Worm (Caenorhabditis elegans): ENCODE data around the gene spds-1.

spds-1 gene

DNA sequence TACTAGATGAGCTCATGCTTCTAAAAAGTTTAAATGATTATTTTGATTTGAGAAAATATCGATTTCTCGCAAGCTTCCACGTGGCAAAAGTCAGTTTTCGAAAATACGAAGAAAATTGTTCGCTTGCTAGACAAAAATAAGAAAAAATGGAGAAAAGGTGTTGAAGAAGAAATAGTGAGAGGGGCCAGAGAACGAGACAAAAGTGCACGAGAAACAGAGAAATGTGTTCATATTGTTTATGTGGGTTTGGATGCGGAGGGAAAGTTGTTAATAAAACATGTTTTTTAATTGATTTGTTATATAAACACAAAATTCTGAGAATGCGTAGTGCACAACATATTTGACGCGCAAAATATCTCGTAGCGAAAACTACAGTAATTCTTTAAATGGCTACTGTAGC is 21.3 kb upstream of the spds-1 start, which contains the start of gene Y46G5A.15:
Gene Y46G5A.15 (minus strand): TSS at position 26 of the 400 bp plus-strand sequence.
- no peak for TF ChIP-seq nhr-12 (tag; optimal IDR thresholded peaks at IDR 0.05)
- no peak for TF ChIP-seq lin-11 (tag; optimal IDR thresholded peaks at IDR 0.05)
- TF ChIP-seq sem-4 (tag; optimal IDR thresholded peaks at IDR 0.05) = no peak
- peak in 1 of 2 experiments; percentile 1 for TF ChIP-seq mdl-1 (tag; optimal IDR thresholded peaks at IDR 0.05)
- no peak for TF ChIP-seq mbf-1 (tag; optimal IDR thresholded peaks at IDR 0.05)
- TF ChIP-seq nhr-77 (tag; optimal IDR thresholded peaks at IDR 0.05) = no peak
- TF ChIP-seq unc-55 (GFP tag; optimal IDR thresholded peaks at IDR 0.05) = peak; percentile 9

- TF ChIP-seq sem-4 (tag; optimal IDR thresholded peaks at IDR 0.05) = no peak
- TF ChIP-seq nhr-25 (tag; optimal IDR thresholded peaks at IDR 0.05) = no peak
- no peak for TF ChIP-seq nhr-77 (tag; optimal IDR thresholded peaks at IDR 0.05)
- no peak for TF ChIP-seq nhr-23 (tag; optimal IDR thresholded peaks at IDR 0.05)
- TF ChIP-seq peb-1 (tag; optimal IDR thresholded peaks at IDR 0.05) = no peak
- TF ChIP-seq elt-3 (tag; optimal IDR thresholded peaks at IDR 0.05) = no peak
- TF ChIP-seq lin-13 (GFP tag; optimal IDR thresholded peaks at IDR 0.05) = no peak
- TF ChIP-seq egl-27 (tag; optimal IDR thresholded peaks at IDR 0.05) = no peak
- no peak for TF ChIP-seq gmeb-1 (tag; optimal IDR thresholded peaks at IDR 0.05)
- no peak for TF ChIP-seq elt-1 (tag; optimal IDR thresholded peaks at IDR 0.05)
- TF ChIP-seq nhr-21 (tag; optimal IDR thresholded peaks at IDR 0.05) = peak; percentile 57
- peak; percentile 52 for TF ChIP-seq Y55F3AM.14 (GFP tag; optimal IDR thresholded peaks at IDR 0.05)
- TF ChIP-seq nhr-10 (tag; optimal IDR thresholded peaks at IDR 0.05) = no peak
- TF ChIP-seq ama-1 (optimal IDR thresholded peaks at IDR 0.05) = peak; percentile 43
- no peak for TF ChIP-seq R02D3.7 (tag; optimal IDR thresholded peaks at IDR 0.05)
- no peak for TF ChIP-seq mdl-1 (tag; optimal IDR thresholded peaks at IDR 0.05)
- no peak for TF ChIP-seq nhr-11 (tag; optimal IDR thresholded peaks at IDR 0.05)
- TF ChIP-seq unc-62 (GFP tag; optimal IDR thresholded peaks at IDR 0.05) = no peak
- no peak for TF ChIP-seq ZK546.5 (tag; optimal IDR thresholded peaks at IDR 0.05)
Measured at ce11 chrII:12787831-12788248, 18.9 kb upstream of the spds-1 start, which contains the start of gene alkb-7. Gene alkb-7 (minus strand): TSS chrII:12788153.

- TF ChIP-seq fos-1 (tag; optimal IDR thresholded peaks at IDR 0.05) (no peak), nhr-77 (tag; optimal IDR thresholded peaks at IDR 0.05) (no peak), lin-11 (tag; optimal IDR thresholded peaks at IDR 0.05) (no peak), lsy-2 (tag; optimal IDR thresholded peaks at IDR 0.05) (no peak), ama-1 (optimal IDR thresholded peaks at IDR 0.05) (no peak), aly-2 (tag; optimal IDR thresholded peaks at IDR 0.05) (no peak), unc-55 (GFP tag; optimal IDR thresholded peaks at IDR 0.05) (no peak)
Measured at ce11 chrII:12789497-12789896, 17.2 kb upstream of the spds-1 start.

ce11 chrII:12790392-12790791 is 16.3 kb upstream of the spds-1 start:
- TF ChIP-seq ama-1 (optimal IDR thresholded peaks at IDR 0.05) (no peak), ceh-82 (tag; optimal IDR thresholded peaks at IDR 0.05) (no peak), zag-1 (tag; optimal IDR thresholded peaks at IDR 0.05) (no peak), peb-1 (tag; optimal IDR thresholded peaks at IDR 0.05) (no peak), mbf-1 (tag; optimal IDR thresholded peaks at IDR 0.05) (no peak), nhr-25 (tag; optimal IDR thresholded peaks at IDR 0.05) (no peak), mab-5 (tag; optimal IDR thresholded peaks at IDR 0.05) (no peak), F13H6.1 (tag; optimal IDR thresholded peaks at IDR 0.05) (no peak)

DNA sequence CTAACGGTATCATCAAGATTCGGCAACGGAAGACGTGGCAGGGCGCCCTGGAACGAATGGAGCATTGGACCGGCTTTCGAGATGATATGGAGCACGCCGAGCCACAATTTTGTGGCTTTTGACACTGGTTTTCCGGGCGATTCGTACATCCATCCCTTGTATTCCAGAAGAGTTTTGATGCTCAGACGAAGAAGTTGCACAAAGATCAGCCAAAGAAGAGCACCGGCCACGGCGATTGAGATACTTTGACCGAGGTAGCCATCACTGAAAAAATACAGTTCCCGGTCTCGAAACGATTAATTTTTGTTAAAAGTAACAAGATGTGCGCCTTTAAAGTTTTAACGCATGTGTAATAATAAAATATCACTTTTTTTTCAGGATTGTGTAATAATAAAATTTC is 11.5 kb upstream of the spds-1 start:
- TF ChIP-seq nhr-6 (tag; optimal IDR thresholded peaks at IDR 0.05) (no peak), ztf-4 (tag; optimal IDR thresholded peaks at IDR 0.05) (peak; percentile 18)

DNA sequence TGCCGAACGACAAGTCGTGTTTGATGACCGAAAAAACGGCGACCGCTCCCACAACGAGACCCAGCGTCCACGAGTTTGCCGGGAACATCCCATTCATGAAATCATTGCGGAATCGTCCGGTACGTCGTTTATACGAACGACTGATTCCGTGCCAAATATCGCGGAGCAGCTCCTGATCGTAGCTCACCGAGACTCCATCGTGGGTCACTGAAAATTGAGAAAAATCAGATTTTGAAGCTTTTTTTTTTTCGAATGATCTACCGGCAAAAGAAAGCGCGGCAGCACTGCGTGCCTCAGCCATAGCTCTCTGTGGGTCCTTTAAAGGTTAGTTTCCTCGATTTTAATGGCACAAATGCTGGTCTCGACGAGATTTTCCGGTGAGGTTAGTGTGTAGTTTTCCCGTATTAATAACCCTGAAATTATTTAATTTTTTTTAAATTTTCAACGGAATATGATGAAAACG is 10.6 kb upstream of the spds-1 start, which contains the start of gene cpt-1:
Gene cpt-1 (minus strand): TSS at position 413 of the 463 bp plus-strand sequence.
- no peak for TF ChIP-seq F13H6.1 (tag; optimal IDR thresholded peaks at IDR 0.05)
- no peak for TF ChIP-seq gmeb-1 (tag; optimal IDR thresholded peaks at IDR 0.05)
- no peak for TF ChIP-seq sem-4 (tag; optimal IDR thresholded peaks at IDR 0.05)
- no peak for TF ChIP-seq nhr-11 (tag; optimal IDR thresholded peaks at IDR 0.05)
- no peak for TF ChIP-seq peb-1 (tag; optimal IDR thresholded peaks at IDR 0.05)
- TF ChIP-seq nhr-6 (tag; optimal IDR thresholded peaks at IDR 0.05) = no peak
- no peak for TF ChIP-seq nhr-25 (tag; optimal IDR thresholded peaks at IDR 0.05)
- TF ChIP-seq ama-1 (optimal IDR thresholded peaks at IDR 0.05) = no peak
- no peak for TF ChIP-seq nhr-10 (tag; optimal IDR thresholded peaks at IDR 0.05)
- no peak for TF ChIP-seq nhr-21 (tag; optimal IDR thresholded peaks at IDR 0.05)
- TF ChIP-seq nhr-23 (tag; optimal IDR thresholded peaks at IDR 0.05) = no peak
- TF ChIP-seq ztf-1 (GFP tag; conservative IDR thresholded peaks at IDR 0.05) = no peak
- TF ChIP-seq nhr-129 (tag; optimal IDR thresholded peaks at IDR 0.05) = no peak
